Worm (Caenorhabditis elegans): Measurements from ENCODE around the gene orc-5.

DNA sequence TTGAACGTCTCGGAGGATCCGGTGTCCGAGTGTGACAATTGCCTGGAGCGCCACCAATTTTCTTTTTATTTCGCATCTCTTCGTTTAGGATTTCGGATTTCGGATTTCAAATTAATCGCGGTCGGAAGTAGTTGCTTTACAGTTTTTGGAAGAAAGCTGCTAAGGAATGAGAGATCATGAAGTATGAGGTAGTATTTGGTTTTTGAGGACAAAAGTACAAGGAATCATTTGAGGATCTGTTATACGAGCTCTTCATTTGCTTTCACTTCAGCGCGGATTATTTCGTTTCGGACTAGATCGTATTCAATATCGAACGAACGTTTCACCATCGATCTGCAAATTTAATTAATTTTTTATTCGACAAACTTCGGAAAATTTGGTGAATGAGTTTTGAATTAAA, 34.7 kb downstream of the orc-5 start, which contains the start of gene R102.11:
- TF ChIP-seq unc-86 (tag; optimal IDR thresholded peaks at IDR 0.05) (no peak), lsy-2 (tag; optimal IDR thresholded peaks at IDR 0.05) (no peak), unc-62 (GFP tag; optimal IDR thresholded peaks at IDR 0.05) (no peak), ama-1 (optimal IDR thresholded peaks at IDR 0.05) (no peak), nhr-28 (tag; optimal IDR thresholded peaks at IDR 0.05) (no peak), lin-13 (GFP tag; optimal IDR thresholded peaks at IDR 0.05) (no peak), hpl-2 (GFP tag; optimal IDR thresholded peaks at IDR 0.05) (no peak)
